Worm (Caenorhabditis elegans) whole organism, L1 larva: ENCODE data around the gene sri-45.
A peak's percentile ranks its signal among the peaks of the same experiment; 100 is the strongest.

Source experiments
- C34B4.2 ChIP-seq: sonication (generic microtip); optimal IDR thresholded peaks from 2 replicates; lab custom pipeline; 2017; ENCODE audit warnings: mild to moderate bottlenecking, missing genetic modification characterization, missing compliant biosample characterization
- aha-1 ChIP-seq: fragments of 150-350 bp; optimal IDR thresholded peaks from 2 replicates; lab custom pipeline; 2014; ENCODE audit warnings: missing biosample characterization, missing genetic modification characterization
- aly-2 ChIP-seq: fragments of 150-350 bp; optimal IDR thresholded peaks from 2 replicates; lab custom pipeline; 2014; ENCODE audit warnings: missing biosample characterization, missing genetic modification characterization
- ama-1 ChIP-seq: fragments of 150-350 bp; optimal IDR thresholded peaks from 2 replicates; lab custom pipeline; 2014
- blmp-1 ChIP-seq: fragments of 150-350 bp; optimal IDR thresholded peaks from 2 replicates; lab custom pipeline; 2014; ENCODE audit warnings: missing biosample characterization, missing genetic modification characterization
- ceh-63 ChIP-seq: fragments of 200-800 bp; sonication (Bioruptor generic); optimal IDR thresholded peaks from 2 replicates; lab custom pipeline; 2018; ENCODE audit warnings: mild to moderate bottlenecking, missing genetic modification characterization, missing compliant biosample characterization
- ceh-8 ChIP-seq: fragments of 200-800 bp; sonication (Bioruptor generic); optimal IDR thresholded peaks from 2 replicates; lab custom pipeline; 2018; ENCODE audit warnings: mild to moderate bottlenecking, missing genetic modification characterization, moderate library complexity, missing compliant biosample characterization
- efl-1 ChIP-seq, 4 experiments: fragments of 150-350 bp; optimal IDR thresholded peaks in 3 of 4; peaks in 1 of 4; 1 replicate in 1 of 4; 2 replicates in 3 of 4; lab custom pipeline; 2014; ENCODE audit warnings: missing biosample characterization in 2 of 4, missing genetic modification characterization in 2 of 4, missing genetic modification reagents in 2 of 4
- egl-13 ChIP-seq: sonication (generic microtip); optimal IDR thresholded peaks from 2 replicates; lab custom pipeline; 2016; ENCODE audit warnings: missing genotype, missing genetic modification reagents, missing genetic modification characterization, missing compliant biosample characterization
- elt-3 ChIP-seq, 6 experiments: fragments of 150-350 bp in 1 of 6; sonication (generic microtip); optimal IDR thresholded peaks; 2 replicates each; lab custom pipeline; 2017 to 2018; ENCODE audit warnings: missing biosample characterization in 6 of 6, missing genetic modification characterization in 6 of 6, inconsistent platforms in 1 of 6
- ets-5 ChIP-seq: fragments of 200-800 bp; sonication (Bioruptor generic); IDR thresholded peaks from 2 replicates; pipeline ENCODE4 v1.3.6; 2022; ENCODE audit warnings: missing genetic modification characterization, missing compliant biosample characterization
- fos-1 ChIP-seq: fragments of 150-350 bp; optimal IDR thresholded peaks from 2 replicates; lab custom pipeline; 2014; ENCODE audit warnings: missing biosample characterization, missing genetic modification characterization
- grh-1 ChIP-seq: fragments of 200-800 bp; sonication (Bioruptor generic); IDR thresholded peaks from 2 replicates; pipeline ENCODE4 v1.3.6; 2022; ENCODE audit warnings: missing genetic modification reagents, missing genetic modification characterization, missing compliant biosample characterization
- hlh-17 ChIP-seq: fragments of 200-800 bp; sonication (Bioruptor generic); optimal IDR thresholded peaks from 2 replicates; lab custom pipeline; 2018; ENCODE audit warnings: missing genetic modification characterization, mild to moderate bottlenecking, missing compliant biosample characterization, moderate library complexity, borderline replicate concordance
- hlh-4 ChIP-seq: sonication (generic microtip); optimal IDR thresholded peaks from 2 replicates; lab custom pipeline; 2016; ENCODE audit warnings: mild to moderate bottlenecking, missing genetic modification characterization, missing compliant biosample characterization
- hpl-2 ChIP-seq: fragments of 150-350 bp; optimal IDR thresholded peaks from 2 replicates; lab custom pipeline; 2014; ENCODE audit warnings: missing biosample characterization, missing genetic modification reagents, missing genetic modification characterization
- irx-1 ChIP-seq: sonication (generic microtip); optimal IDR thresholded peaks from 2 replicates; lab custom pipeline; 2016; ENCODE audit warnings: missing genetic modification characterization, missing compliant biosample characterization
- lin-14 ChIP-seq: fragments of 200-800 bp; sonication (Bioruptor generic); optimal IDR thresholded peaks from 2 replicates; lab custom pipeline; 2018; ENCODE audit warnings: mild to moderate bottlenecking, missing genetic modification characterization, moderate library complexity, missing compliant biosample characterization
- mdl-1 ChIP-seq, 2 experiments: fragments of 150-350 bp; optimal IDR thresholded peaks; 2 replicates each; lab custom pipeline; 2014 to 2017; ENCODE audit warnings: missing biosample characterization in 2 of 2, missing genetic modification characterization in 2 of 2, inconsistent platforms in 1 of 2
- mep-1 ChIP-seq: fragments of 150-350 bp; optimal IDR thresholded peaks from 2 replicates; lab custom pipeline; 2014; ENCODE audit warnings: missing biosample characterization, missing genetic modification characterization
- nhr-11 ChIP-seq: fragments of 150-350 bp; optimal IDR thresholded peaks from 2 replicates; lab custom pipeline; 2014; ENCODE audit warnings: missing biosample characterization, missing genetic modification characterization
- nhr-19 ChIP-seq: fragments of 200-800 bp; sonication (Bioruptor generic); conservative IDR thresholded peaks from 2 replicates; pipeline ENCODE4 v1.3.6; 2022; ENCODE audit warnings: missing genetic modification characterization, missing compliant biosample characterization
- nhr-237 ChIP-seq: fragments of 150-350 bp; optimal IDR thresholded peaks from 2 replicates; lab custom pipeline; 2014; ENCODE audit warnings: missing biosample characterization, missing genetic modification characterization
- nhr-85 ChIP-seq: sonication (generic microtip); peaks from one replicate; lab custom pipeline; 2016; ENCODE audit warnings: missing genetic modification characterization, inconsistent platforms, missing compliant biosample characterization
- rnt-1 ChIP-seq: sonication (generic microtip); optimal IDR thresholded peaks from 2 replicates; lab custom pipeline; 2016; ENCODE audit warnings: mild to moderate bottlenecking, missing genetic modification characterization, moderate library complexity, missing compliant biosample characterization
- snpc-4 ChIP-seq: fragments of 150-350 bp; optimal IDR thresholded peaks from 2 replicates; lab custom pipeline; 2014; ENCODE audit warnings: missing biosample characterization, missing genetic modification characterization
- snu-23 ChIP-seq: sonication (generic microtip); optimal IDR thresholded peaks from 2 replicates; lab custom pipeline; 2016; ENCODE audit warnings: missing genetic modification characterization, missing compliant biosample characterization
- sox-4 ChIP-seq: sonication (generic microtip); optimal IDR thresholded peaks from 2 replicates; lab custom pipeline; 2016; ENCODE audit warnings: missing genetic modification characterization, missing compliant biosample characterization
- tbx-2 ChIP-seq: sonication (generic microtip); optimal IDR thresholded peaks from 2 replicates; lab custom pipeline; 2016; ENCODE audit warnings: missing genetic modification characterization, missing compliant biosample characterization
- tlp-1 ChIP-seq: fragments of 150-350 bp; optimal IDR thresholded peaks from 2 replicates; lab custom pipeline; 2014; ENCODE audit warnings: missing biosample characterization, missing genetic modification characterization
- unc-130 ChIP-seq: fragments of 150-350 bp; optimal IDR thresholded peaks from 2 replicates; lab custom pipeline; 2017; ENCODE audit warnings: missing biosample characterization, missing genetic modification characterization, inconsistent platforms
- unc-30 ChIP-seq: sonication (generic microtip); optimal IDR thresholded peaks from 2 replicates; lab custom pipeline; 2017; ENCODE audit warnings: missing biosample characterization, missing genetic modification characterization
- unc-98 ChIP-seq: fragments of 200-800 bp; sonication (Bioruptor generic); IDR thresholded peaks from 2 replicates; pipeline ENCODE4 v1.3.6; 2022; ENCODE audit warnings: missing genetic modification characterization, missing compliant biosample characterization
- zag-1 ChIP-seq: fragments of 150-350 bp; optimal IDR thresholded peaks from 2 replicates; lab custom pipeline; 2014; ENCODE audit warnings: missing biosample characterization, missing genetic modification characterization
- zip-4 ChIP-seq: fragments of 200-800 bp; sonication (Bioruptor generic); optimal IDR thresholded peaks from 2 replicates; lab custom pipeline; 2018; ENCODE audit warnings: mild to moderate bottlenecking, missing genetic modification characterization, moderate library complexity, missing compliant biosample characterization
- ztf-11 ChIP-seq, 2 experiments: sonication (generic microtip); optimal IDR thresholded peaks; 2 replicates each; lab custom pipeline; 2016 to 2017; ENCODE audit warnings: missing genetic modification characterization in 2 of 2, missing biosample characterization in 1 of 2, missing compliant biosample characterization in 1 of 2

sri-45 gene

DNA sequence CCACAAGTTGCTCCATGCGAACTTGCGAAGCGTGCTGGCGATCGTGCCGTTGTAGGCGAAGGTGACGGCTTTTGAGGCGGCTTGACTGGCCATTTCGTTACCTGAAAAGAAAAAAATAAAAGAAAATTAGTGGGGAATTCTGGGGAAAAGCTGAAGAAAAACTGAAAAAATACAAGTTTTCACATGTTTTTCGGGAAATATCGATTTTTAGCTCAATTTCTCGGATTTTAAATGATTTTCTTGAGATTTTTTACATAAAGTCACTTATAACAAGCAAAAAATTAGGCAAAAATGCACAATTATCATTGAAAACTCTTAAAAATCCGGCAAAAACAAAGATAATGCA, 39.4 kb upstream of the sri-45 start, which contains the start of gene T02H6.11:
T02H6.11 (minus strand) TSS at position 101 of the 346 bp plus-strand sequence.
- TF ChIP-seq blmp-1, result no peak
- no peak for TF ChIP-seq elt-3 (tag; optimal IDR thresholded peaks at IDR 0.05; lab: Kevin White, UChicago)
- TF ChIP-seq tlp-1 (tag; lab: Kevin White, UChicago), result no peak
- no peak for TF ChIP-seq ceh-8 (GFP tag; lab: Kevin White, UChicago)
- TF ChIP-seq zip-4, result no peak
- no peak for TF ChIP-seq nhr-11 (tag; lab: Kevin White, UChicago)
- TF ChIP-seq lin-14 (GFP tag; lab: Kevin White, UChicago), result no peak
- no peak for TF ChIP-seq hlh-17 (GFP tag; lab: Kevin White, UChicago)
- no peak for TF ChIP-seq nhr-85 (tag; lab: Kevin White, UChicago)
- no peak for TF ChIP-seq ceh-63 (GFP tag; lab: Kevin White, UChicago)
- no peak for TF ChIP-seq ztf-11 (tag; optimal IDR thresholded peaks at IDR 0.05; lab: Kevin White, UChicago)
- TF ChIP-seq aly-2 (tag; lab: Kevin White, UChicago), result no peak
- no peak for TF ChIP-seq fos-1 (tag; lab: Kevin White, UChicago)
- no peak for TF ChIP-seq hpl-2 (GFP tag; lab: Kevin White, UChicago)
- TF ChIP-seq tbx-2 (tag; lab: Kevin White, UChicago), result no peak
- TF ChIP-seq, all 84 proteins: peak for 0

- TF ChIP-seq ets-5 (GFP tag; lab: Robert Waterston, UW) (peak; percentile 61; the same call in 1 of the 2 replicates), unc-98 (GFP tag; lab: Robert Waterston, UW) (peak; percentile 13; the same call in 1 of the 2 replicates), grh-1 (GFP tag; lab: Robert Waterston, UW) (peak; percentile 39; the same call in 1 of the 2 replicates)
Measured at ce11 chrII:695079-695478, 33.5 kb upstream of the sri-45 start.

DNA sequence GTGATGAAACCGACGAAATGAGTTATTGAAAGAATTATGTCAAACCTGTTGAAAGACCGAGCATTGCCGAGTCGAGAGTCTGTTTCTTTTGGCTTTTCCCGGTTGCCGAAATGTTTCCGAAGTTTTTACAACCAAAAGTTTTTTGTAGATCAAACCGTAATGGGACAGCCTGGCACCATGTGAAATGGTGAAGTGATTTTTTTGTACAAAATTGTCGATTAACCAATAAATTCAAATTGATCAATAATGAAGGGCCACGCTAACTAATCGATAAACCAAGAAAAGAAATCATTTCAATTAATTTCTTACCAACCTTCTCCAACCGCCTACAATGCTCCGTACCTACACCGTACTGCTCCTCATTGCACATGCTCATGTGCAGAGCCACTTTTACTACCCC, 30.0 kb upstream of the sri-45 start, which contains the start of gene T02H6.3:
T02H6.3 (plus strand) TSS at position 301 of the 400 bp plus-strand sequence.
- no peak for TF ChIP-seq zag-1 (tag; lab: Kevin White, UChicago)
- no peak for TF ChIP-seq unc-30 (tag; lab: Kevin White, UChicago)
- no peak for TF ChIP-seq ets-5 (GFP tag; lab: Robert Waterston, UW)
- no peak for TF ChIP-seq snu-23 (GFP tag; lab: Kevin White, UChicago)
- no peak for TF ChIP-seq nhr-11 (tag; lab: Kevin White, UChicago)
- TF ChIP-seq aha-1 (tag; lab: Kevin White, UChicago), result no peak
- no peak for TF ChIP-seq C34B4.2 (tag; lab: Kevin White, UChicago)
- TF ChIP-seq sox-4 (tag; lab: Kevin White, UChicago), result no peak
- no peak for TF ChIP-seq nhr-19 (GFP tag; lab: Robert Waterston, UW)
- TF ChIP-seq ceh-63 (GFP tag; lab: Kevin White, UChicago), result no peak

ce11 chrII:689749-690148, 28.2 kb upstream of the sri-45 start, which contains the start of gene T02H6.4:
Gene T02H6.4, plus strand, starts transcription at chrII:690049.
- TF ChIP-seq unc-30 (tag; lab: Kevin White, UChicago) (no peak), blmp-1 (no peak), nhr-237 (tag; lab: Kevin White, UChicago) (no peak), ama-1 (lab: Kevin White, UChicago) (no peak), efl-1 (optimal IDR thresholded peaks at IDR 0.05; lab: Kevin White, UChicago) (no peak), efl-1 (GFP tag; optimal IDR thresholded peaks at IDR 0.05 in 1 of 2; lab: Kevin White, UChicago) (no peak), hlh-4 (tag; lab: Kevin White, UChicago) (no peak), snpc-4 (no peak), mdl-1 (tag; optimal IDR thresholded peaks at IDR 0.05; lab: Kevin White, UChicago) (no peak), irx-1 (tag; lab: Kevin White, UChicago) (no peak), egl-13 (tag; lab: Kevin White, UChicago) (no peak), nhr-11 (tag; lab: Kevin White, UChicago) (no peak), mep-1 (tag; lab: Kevin White, UChicago) (no peak), aly-2 (tag; lab: Kevin White, UChicago) (no peak), rnt-1 (tag; lab: Kevin White, UChicago) (no peak), unc-130 (tag; lab: Kevin White, UChicago) (no peak), grh-1 (GFP tag; lab: Robert Waterston, UW) (no peak)
- TF ChIP-seq, all 84 proteins: peak for 0
